Worm (Caenorhabditis elegans) whole organism, L4/young adult: Measurements from ENCODE around the gene col-80.

Source experiments
- W03F9.2 ChIP-seq: fragments of 150-350 bp; optimal IDR thresholded peaks from 2 replicates; lab custom pipeline; 2014; ENCODE audit warnings: missing biosample characterization, missing genetic modification characterization
- him-1 ChIP-seq: sonication (generic microtip); optimal IDR thresholded peaks from 2 replicates; lab custom pipeline; 2016; ENCODE audit warnings: missing genotype, missing genetic modification reagents, missing genetic modification characterization, missing compliant biosample characterization

- TF ChIP-seq him-1 (tag; lab: Kevin White, UChicago) (no peak), W03F9.2 (tag; lab: Kevin White, UChicago) (no peak)
Observed at ce11 chrII:10706038-10706437, 963 bp upstream of the col-80 start.
